Fruit fly (Drosophila melanogaster): ENCODE measurements around the gene cm.

cm gene

DNA sequence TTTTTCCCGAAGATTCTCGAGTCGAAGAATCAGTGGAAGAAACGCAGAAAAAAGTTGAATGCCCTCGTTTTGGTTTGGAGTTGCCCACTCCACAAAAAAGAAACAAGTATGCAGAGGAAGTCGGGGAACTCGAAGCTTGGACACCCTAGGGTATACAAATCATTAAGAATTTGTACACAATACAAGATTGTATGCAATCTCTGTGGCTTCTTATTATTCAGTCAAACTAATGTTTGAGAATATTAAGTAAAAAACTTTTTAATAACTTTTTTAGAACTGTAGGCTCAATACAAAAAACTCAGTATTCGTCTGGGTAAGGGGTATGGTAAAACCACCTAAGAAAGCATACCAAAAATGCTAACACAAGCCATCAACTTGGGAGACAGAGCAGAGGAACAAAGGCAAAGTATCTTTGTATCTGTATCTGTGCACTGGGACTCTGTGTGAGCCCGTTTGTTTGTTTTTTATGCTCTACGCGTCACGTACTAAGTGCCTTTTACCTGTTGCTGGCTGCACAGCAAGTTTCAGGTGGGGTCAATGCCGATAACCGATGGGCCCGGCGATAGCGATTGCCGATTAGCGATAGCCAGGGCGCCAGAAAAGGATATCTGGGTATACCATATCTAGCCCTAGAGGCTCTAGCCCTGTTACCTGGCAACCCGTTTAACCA is 25.6 kb downstream of the cm start:
- TF ChIP-seq pros (GFP tag; optimal IDR thresholded peaks at IDR 0.05) (peak; percentile 20), lov (optimal IDR thresholded peaks at IDR 0.05) (no peak), lov (GFP tag; IDR thresholded peaks at IDR 0.05) (peak; percentile 79; the same call in 2 of the 3 replicates), CG11696 (GFP tag; IDR thresholded peaks at IDR 0.05) (no peak), CG4328 (GFP tag; optimal IDR thresholded peaks at IDR 0.05) (no peak), CG8924 (tag; optimal IDR thresholded peaks at IDR 0.05) (peak; percentile 89), Atf-2 (GFP tag; optimal IDR thresholded peaks at IDR 0.05) (peak; percentile 78), CG16863 (GFP tag; optimal IDR thresholded peaks at IDR 0.05) (peak; percentile 76), esg (GFP tag; conservative IDR thresholded peaks at IDR 0.05) (peak; percentile 56), CG10462 (GFP tag; optimal IDR thresholded peaks at IDR 0.05) (peak; percentile 51), CG31441 (GFP tag; IDR thresholded peaks at IDR 0.05) (peak; percentile 83), tin (GFP tag; optimal IDR thresholded peaks at IDR 0.05) (peak; percentile 75), CG17361 (GFP tag; IDR thresholded peaks at IDR 0.05) (peak; percentile 80), CG13775 (GFP tag; optimal IDR thresholded peaks at IDR 0.05) (peak; percentile 71), Gug (GFP tag; IDR thresholded peaks at IDR 0.05) (peak; percentile 43; the same call in 1 of the 4 replicates), br (optimal IDR thresholded peaks at IDR 0.05) (no peak), CG6175 (GFP tag; IDR thresholded peaks at IDR 0.05) (0 out of 3 replicates have a peak, but pooled peaks have one; percentile 23), Poxn (GFP tag; IDR thresholded peaks at IDR 0.05) (no peak), CG7963 (GFP tag; IDR thresholded peaks at IDR 0.05; ENCODE audit: partially characterized antibody) (peak; percentile 60; the same call in 1 of the 3 replicates), dmrt11E (tag; optimal IDR thresholded peaks at IDR 0.05) (peak; percentile 93), inv (GFP tag; IDR thresholded peaks at IDR 0.05; ENCODE audit: partially characterized antibody) (peak; percentile 42; the same call in 1 of the 2 replicates), salm (tag; optimal IDR thresholded peaks at IDR 0.05) (peak; percentile 62), bowl (GFP tag; IDR thresholded peaks at IDR 0.05) (no peak), ab (GFP tag; optimal IDR thresholded peaks at IDR 0.05) (peak; percentile 20), cwo (GFP tag; optimal IDR thresholded peaks at IDR 0.05) (peak; percentile 49), CG7745 (tag; optimal IDR thresholded peaks at IDR 0.05) (no peak), GATAe (GFP tag; conservative IDR thresholded peaks at IDR 0.05) (no peak), chif (GFP tag; optimal IDR thresholded peaks at IDR 0.05) (peak; percentile 81 to 90), crol (GFP tag; IDR thresholded peaks at IDR 0.05) (0 out of 2 replicates have a peak, but pooled peaks have one; percentile 34), CG10366 (GFP tag; IDR thresholded peaks at IDR 0.05) (peak; percentile 77), CG7372 (GFP tag; IDR thresholded peaks at IDR 0.05) (peak; percentile 35; the same call in 1 of the 2 replicates), grau (tag; optimal IDR thresholded peaks at IDR 0.05) (peak; percentile 81), CG9817 (tag; optimal IDR thresholded peaks at IDR 0.05) (peak; percentile 42), Tbp (GFP tag; optimal IDR thresholded peaks at IDR 0.05) (no peak), Asciz (GFP tag; optimal IDR thresholded peaks at IDR 0.05) (peak; percentile 72), en (GFP tag; optimal IDR thresholded peaks at IDR 0.05) (peak; percentile 60), CG15514 (GFP tag; optimal IDR thresholded peaks at IDR 0.05) (peak; percentile 4), pita (GFP tag; optimal IDR thresholded peaks at IDR 0.05) (no peak), Dll (GFP tag; IDR thresholded peaks at IDR 0.05; ENCODE audit: partially characterized antibody) (no peak), Sry-β (GFP tag; optimal IDR thresholded peaks at IDR 0.05) (no peak), Doc2 (GFP tag; IDR thresholded peaks at IDR 0.05) (no peak), CG12219 (GFP tag; optimal IDR thresholded peaks at IDR 0.05) (peak; percentile 65), BtbVII (GFP tag; optimal IDR thresholded peaks at IDR 0.05) (no peak), CG17802 (tag; optimal IDR thresholded peaks at IDR 0.05) (peak; percentile 50), insv (GFP tag; optimal IDR thresholded peaks at IDR 0.05) (no peak), luna (GFP tag; optimal IDR thresholded peaks at IDR 0.05) (no peak), ato (GFP tag; IDR thresholded peaks at IDR 0.05; ENCODE audit: partially characterized antibody) (no peak; the same call in 1 of the 2 replicates), CG31365 (tag; optimal IDR thresholded peaks at IDR 0.05) (no peak), abd-A (tag; optimal IDR thresholded peaks at IDR 0.05) (peak; percentile 33), Lim3 (GFP tag; IDR thresholded peaks at IDR 0.05) (no peak; the same call in 1 of the 2 replicates)
